Worm (Caenorhabditis elegans): ENCODE results near the gene F26D2.16.
A peak's percentile ranks its signal among the peaks of the same experiment; 100 is the strongest.

Gene F26D2.16

DNA sequence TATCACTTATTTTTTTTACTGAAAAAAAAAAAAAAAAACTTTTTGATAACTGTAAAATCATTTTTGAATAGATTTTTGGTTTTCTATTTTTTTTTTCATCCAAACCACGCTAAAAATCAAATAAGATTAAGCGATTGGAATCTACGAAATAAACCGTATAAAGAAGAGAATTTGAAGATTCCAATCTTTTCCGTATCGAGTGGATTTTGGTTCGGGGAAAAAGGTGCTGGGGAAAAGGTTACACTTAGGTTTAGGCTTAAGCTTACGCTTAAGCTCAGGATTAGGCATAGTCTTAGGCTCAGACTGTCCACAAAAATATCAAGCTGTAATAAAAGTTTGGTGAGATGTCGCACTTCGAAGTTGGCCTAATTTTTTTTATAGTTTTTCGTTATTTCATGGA is 23.9 kb downstream of the F26D2.16 start, which contains the start of gene F13A7.12:
Gene F13A7.12 (plus strand): TSS at position 301 of the 400 bp plus-strand sequence.
- TF ChIP-seq F22D6.2 (tag; optimal IDR thresholded peaks at IDR 0.05): no peak
- no peak for TF ChIP-seq lir-1 (GFP tag; conservative IDR thresholded peaks at IDR 0.05)
- no peak for TF ChIP-seq egl-44 (GFP tag; IDR thresholded peaks at IDR 0.05)
- TF ChIP-seq F39B2.1 (GFP tag; IDR thresholded peaks at IDR 0.05): no peak
- no peak for TF ChIP-seq hmg-20 (GFP tag; IDR thresholded peaks at IDR 0.05)
- TF ChIP-seq madf-3 (GFP tag; IDR thresholded peaks at IDR 0.05): no peak
- TF ChIP-seq attf-6 (GFP tag; IDR thresholded peaks at IDR 0.05): no peak
- no peak for TF ChIP-seq attf-5 (GFP tag; optimal IDR thresholded peaks at IDR 0.05)
- TF ChIP-seq mcd-1 (GFP tag; IDR thresholded peaks at IDR 0.05): no peak
- no peak for TF ChIP-seq pbrm-1 (GFP tag; IDR thresholded peaks at IDR 0.05)
- no peak for TF ChIP-seq hsf-1 (GFP tag; IDR thresholded peaks at IDR 0.05)

DNA sequence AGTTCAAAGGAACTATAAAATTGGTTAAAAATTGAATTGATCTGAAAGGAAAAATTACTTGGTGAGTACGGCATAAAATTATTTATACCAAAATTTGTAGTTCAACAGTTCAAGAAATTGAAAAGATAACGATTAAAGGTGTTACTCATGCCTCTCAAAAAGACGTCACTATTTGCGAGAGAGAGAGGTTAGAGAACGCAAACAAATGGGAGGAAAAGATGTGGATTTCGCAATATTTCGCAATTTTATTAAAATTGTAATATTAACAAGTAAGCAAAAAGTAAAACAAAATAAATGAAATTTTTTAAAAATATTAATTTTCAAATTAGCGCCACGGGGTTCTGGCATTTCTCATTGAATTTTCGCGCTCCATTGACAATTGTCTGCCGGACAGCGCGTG is 24.5 kb downstream of the F26D2.16 start, which contains the start of gene F13A7.11:
Gene F13A7.11 (minus strand): TSS at position 174 of the 400 bp plus-strand sequence.
- TF ChIP-seq F23B12.7 (tag; optimal IDR thresholded peaks at IDR 0.05; ENCODE audit: insufficient read depth) (no peak), aptf-2 (GFP tag; conservative IDR thresholded peaks at IDR 0.05) (no peak), hlh-12 (tag; optimal IDR thresholded peaks at IDR 0.05) (no peak), nhr-27 (tag; optimal IDR thresholded peaks at IDR 0.05) (no peak), attf-5 (GFP tag; optimal IDR thresholded peaks at IDR 0.05) (peak; percentile 15), snpc-1.3 (tag; optimal IDR thresholded peaks at IDR 0.05; ENCODE audit: insufficient read depth) (no peak), ztf-22 (GFP tag; optimal IDR thresholded peaks at IDR 0.05) (no peak), F52B5.7 (tag; optimal IDR thresholded peaks at IDR 0.05) (no peak), F49E8.2 (tag; optimal IDR thresholded peaks at IDR 0.05; ENCODE audit: insufficient read depth) (no peak), ama-1 (optimal IDR thresholded peaks at IDR 0.05) (no peak), ama-1 (GFP tag; optimal IDR thresholded peaks at IDR 0.05) (no peak), let-607 (tag; optimal IDR thresholded peaks at IDR 0.05) (no peak), ztf-26 (tag; optimal IDR thresholded peaks at IDR 0.05) (no peak), lin-35 (GFP tag; optimal IDR thresholded peaks at IDR 0.05) (no peak), nhr-120 (GFP tag; IDR thresholded peaks at IDR 0.05) (no peak), mcd-1 (GFP tag; IDR thresholded peaks at IDR 0.05) (0 out of 2 replicates have a peak, but pooled peaks have one; percentile 13), cebp-1 (GFP tag; IDR thresholded peaks at IDR 0.05) (peak; percentile 99), cebp-1 (tag; optimal IDR thresholded peaks at IDR 0.05) (peak; percentile 99), K11D2.4 (GFP tag; IDR thresholded peaks at IDR 0.05) (no peak), nhr-90 (tag; optimal IDR thresholded peaks at IDR 0.05) (no peak), dox-1 (GFP tag; IDR thresholded peaks at IDR 0.05) (no peak), bed-2 (GFP tag; IDR thresholded peaks at IDR 0.05) (no peak), snpc-4 (GFP tag; optimal IDR thresholded peaks at IDR 0.05) (no peak), snpc-4 (tag; optimal IDR thresholded peaks at IDR 0.05) (peak in 2 of 4 experiments; percentile 2 to 4), nhr-80 (tag; optimal IDR thresholded peaks at IDR 0.05) (peak; percentile 41), cebp-2 (GFP tag; IDR thresholded peaks at IDR 0.05) (0 out of 2 replicates have a peak, but pooled peaks have one; percentile 52), F33H1.4 (GFP tag; IDR thresholded peaks at IDR 0.05) (no peak), mxl-1 (tag; optimal IDR thresholded peaks at IDR 0.05) (no peak), nhr-179 (tag; optimal IDR thresholded peaks at IDR 0.05) (no peak), lin-26 (GFP tag; IDR thresholded peaks at IDR 0.05) (no peak), rpc-1 (optimal IDR thresholded peaks at IDR 0.05) (no peak), rpc-1 (tag; optimal IDR thresholded peaks at IDR 0.05) (no peak), hmg-1.2 (GFP tag; IDR thresholded peaks at IDR 0.05) (no peak), sptf-2 (GFP tag; optimal IDR thresholded peaks at IDR 0.05) (no peak), somi-1 (GFP tag; optimal IDR thresholded peaks at IDR 0.05) (no peak), bed-1 (GFP tag; IDR thresholded peaks at IDR 0.05) (no peak)

Measured in whole organism, young adult.